Fruit fly (Drosophila melanogaster) whole organism, wandering third instar larva: ENCODE results near the gene Ilp3.

Source experiments
- Abd-B ChIP-seq: fragments of >200 bp; optimal IDR thresholded peaks from 2 replicates; lab custom pipeline; 2017; ENCODE audit warnings: missing biosample characterization, missing genetic modification characterization
- HLH106 ChIP-seq: fragments of 200-800 bp; optimal IDR thresholded peaks from 3 replicates; lab custom pipeline; 2019; ENCODE audit warnings: missing biosample characterization, mild to moderate bottlenecking, missing genetic modification characterization, moderate library complexity
- Hr78 ChIP-seq: fragments of >200 bp; optimal IDR thresholded peaks from 2 replicates; lab custom pipeline; 2017; ENCODE audit warnings: missing biosample characterization, missing genetic modification characterization
- Myc ChIP-seq: fragments of >200 bp; optimal IDR thresholded peaks from 2 replicates; lab custom pipeline; 2017
- dl ChIP-seq, 2 experiments: fragments of 175-275, 200-275 bp in 1 of 2; fragments of 200-275 bp in 1 of 2; sonication (Bioruptor generic); optimal IDR thresholded peaks; lab custom pipeline; 2018; ENCODE audit warnings: mild to moderate bottlenecking in 2 of 2, missing biosample characterization in 2 of 2, missing genetic modification characterization in 2 of 2, moderate library complexity in 2 of 2; ENCODE audit not compliant: partially characterized antibody in 2 of 2, insufficient read depth in 1 of 2
- dmrt93B ChIP-seq: fragments of 200-800 bp; sonication (Bioruptor generic); optimal IDR thresholded peaks from 2 replicates; lab custom pipeline; 2018; ENCODE audit warnings: missing biosample characterization, mild to moderate bottlenecking, missing genetic modification characterization
- h ChIP-seq: fragments of 200-800 bp; sonication (Bioruptor generic); optimal IDR thresholded peaks from 3 replicates; lab custom pipeline; 2016; ENCODE audit warnings: missing biosample characterization, mild to moderate bottlenecking, missing genetic modification characterization
- jim ChIP-seq: fragments of 175-275, 200-325 bp; sonication (Bioruptor generic); optimal IDR thresholded peaks from 2 replicates; lab custom pipeline; 2016; ENCODE audit warnings: missing biosample characterization, mild to moderate bottlenecking, missing genetic modification characterization
- psq ChIP-seq: fragments of 200-800 bp; sonication (Bioruptor generic); optimal IDR thresholded peaks from 3 replicates; lab custom pipeline; 2017; ENCODE audit warnings: missing biosample characterization, mild to moderate bottlenecking, missing genetic modification characterization, moderate library complexity
- rgr ChIP-seq: fragments of 200-800 bp; sonication (Bioruptor generic); optimal IDR thresholded peaks from 3 replicates; lab custom pipeline; 2016; ENCODE audit warnings: missing biosample characterization, mild to moderate bottlenecking, missing genetic modification characterization
- usp ChIP-seq: fragments of >200 bp; optimal IDR thresholded peaks from 2 replicates; lab custom pipeline; 2017; ENCODE audit warnings: missing biosample characterization, missing genetic modification characterization

DNA sequence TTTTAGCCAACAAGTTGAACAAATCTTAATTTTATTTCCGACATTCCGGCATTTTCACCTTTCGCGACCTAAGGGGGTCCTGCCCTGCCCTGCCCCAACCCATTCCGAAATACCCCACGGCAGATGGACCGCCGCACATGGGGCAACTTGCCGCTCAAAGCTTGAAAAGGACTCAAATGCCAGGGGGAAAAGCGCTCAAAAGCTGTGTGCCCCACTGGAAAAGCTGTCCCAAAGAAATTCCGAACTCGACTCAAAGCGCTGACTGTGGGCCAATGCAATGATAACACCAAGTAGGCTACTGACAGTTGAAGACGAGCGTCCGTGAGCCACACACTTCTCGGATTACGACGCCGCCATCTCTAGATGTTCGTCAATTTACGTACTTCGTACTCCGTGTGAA lies 15.2 kb downstream of the Ilp3 start, which contains the start of gene CG32052:
- TF ChIP-seq Hr78 (GFP tag; lab: Kevin White, UChicago) (no peak), HLH106 (tag; lab: Kevin White, UChicago) (no peak), rgr (no peak), dmrt93B (GFP tag; lab: Kevin White, UChicago) (no peak), h (GFP tag; lab: Kevin White, UChicago) (no peak), Myc (lab: Kevin White, UChicago) (no peak), usp (GFP tag; lab: Kevin White, UChicago) (no peak), Abd-B (GFP tag; lab: Kevin White, UChicago) (no peak), psq (GFP tag; lab: Kevin White, UChicago) (no peak), dl (GFP tag; optimal IDR thresholded peaks at IDR 0.05; lab: Kevin White, UChicago; ENCODE audit: insufficient read depth in 1 of 2, partially characterized antibody in 2 of 2) (no peak), jim (GFP tag; lab: Kevin White, UChicago) (no peak)
